Fruit fly (Drosophila melanogaster): Measurements from ENCODE around the gene CG10730.

Gene CG10730

dm6 chr2L:20080772-20081171, 8.8 kb upstream of the CG10730 start:
- TF ChIP-seq svp (GFP tag) (peak; percentile 7), Eip78C (GFP tag) (peak; percentile 39), Hr4 (GFP tag; optimal IDR thresholded peaks at IDR 0.05) (no peak), dsx (GFP tag; optimal IDR thresholded peaks at IDR 0.05; ENCODE audit: poor library complexity, severe bottlenecking) (no peak), Smox (GFP tag; optimal IDR thresholded peaks at IDR 0.05) (no peak)

DNA sequence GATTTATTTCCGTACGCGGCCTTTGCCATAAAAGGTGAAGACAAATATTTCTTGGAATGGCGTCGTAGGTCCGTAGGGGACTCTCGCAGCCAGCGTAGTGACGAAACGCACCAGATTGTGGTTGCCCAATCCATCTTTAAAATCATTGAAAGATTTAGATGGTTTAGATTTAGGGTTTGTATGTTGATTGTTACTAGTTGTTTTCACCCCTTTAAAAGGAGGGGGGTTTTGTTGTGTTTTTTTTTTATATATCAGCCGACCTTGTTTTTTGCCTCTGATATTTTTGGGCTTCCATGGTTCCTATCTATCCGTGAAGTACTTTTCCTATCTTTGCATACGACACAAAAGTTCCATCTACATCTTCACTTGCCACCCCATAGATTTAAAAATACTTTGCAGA, 6.9 kb upstream of the CG10730 start:
- TF ChIP-seq Hr4 (GFP tag; optimal IDR thresholded peaks at IDR 0.05) (no peak), Hr39 (GFP tag; optimal IDR thresholded peaks at IDR 0.05) (peak; percentile 19), Hr38 (GFP tag; optimal IDR thresholded peaks at IDR 0.05) (no peak), Met (GFP tag; optimal IDR thresholded peaks at IDR 0.05) (peak; percentile 12), Sox102F (GFP tag; optimal IDR thresholded peaks at IDR 0.05) (no peak), esn (GFP tag; optimal IDR thresholded peaks at IDR 0.05) (peak; percentile 12), salr (GFP tag; optimal IDR thresholded peaks at IDR 0.05) (no peak), Eip78C (GFP tag) (peak; percentile 31), CG11762 (GFP tag; optimal IDR thresholded peaks at IDR 0.05; ENCODE audit: insufficient read depth) (no peak), Eip75B (GFP tag; optimal IDR thresholded peaks at IDR 0.05) (no peak), fkh (GFP tag; optimal IDR thresholded peaks at IDR 0.05) (peak; percentile 8), svp (GFP tag) (peak; percentile 57), CG6792 (GFP tag; optimal IDR thresholded peaks at IDR 0.05) (no peak), cyc (GFP tag; optimal IDR thresholded peaks at IDR 0.05) (no peak), lz (GFP tag; optimal IDR thresholded peaks at IDR 0.05) (peak; percentile 42)

DNA sequence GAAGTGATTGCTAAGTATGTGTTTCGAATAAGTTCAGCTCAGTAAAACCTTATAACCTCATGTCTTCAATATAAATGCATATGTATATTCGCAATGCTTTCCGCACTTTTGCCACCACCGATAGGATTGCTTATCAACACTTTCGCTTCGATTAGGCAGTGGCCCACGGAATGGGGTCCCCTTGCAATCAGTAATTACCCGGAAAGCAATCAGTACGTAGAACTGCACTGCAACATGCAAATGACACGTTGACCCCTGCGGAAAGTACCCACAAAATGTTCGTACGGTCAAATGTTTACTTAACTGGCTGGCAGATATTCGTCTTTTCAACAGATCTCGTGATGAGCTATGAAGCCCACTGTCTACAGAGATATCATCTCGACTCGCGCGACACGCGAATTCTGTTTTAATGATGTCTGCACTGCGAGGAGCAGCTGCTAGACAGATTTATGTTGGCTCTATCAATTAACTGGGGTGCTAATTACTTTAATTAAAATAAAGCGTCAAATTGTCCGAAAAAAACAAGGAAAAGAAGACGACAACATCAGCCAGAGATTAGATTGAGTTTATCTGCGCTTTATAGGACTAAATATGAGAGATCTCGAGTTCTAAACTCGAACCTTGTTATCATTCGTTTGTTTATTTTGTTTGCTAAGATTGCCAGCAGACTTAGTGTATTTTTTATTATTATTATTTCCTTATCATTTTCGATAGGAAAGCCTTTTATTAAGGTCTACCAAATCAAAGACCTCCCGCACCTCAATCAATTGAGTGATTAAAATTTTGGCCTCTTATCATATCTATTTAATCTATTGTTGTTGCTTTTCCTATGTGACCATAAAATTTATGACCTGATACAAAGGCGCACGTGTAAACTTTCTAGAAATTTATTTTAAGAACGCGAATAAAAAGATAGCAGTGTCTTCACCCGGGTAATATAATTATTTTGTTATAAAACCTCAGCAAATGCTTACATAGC, 5.7 kb upstream of the CG10730 start:
- no peak for TF ChIP-seq CG8119 (GFP tag; IDR thresholded peaks at IDR 0.05)
- no peak for TF ChIP-seq CG7368 (GFP tag; optimal IDR thresholded peaks at IDR 0.05)
- no peak for TF ChIP-seq Hr38 (GFP tag; optimal IDR thresholded peaks at IDR 0.05)
- TF ChIP-seq fkh (GFP tag; optimal IDR thresholded peaks at IDR 0.05): peak; percentile 59
- peak; percentile 99 for TF ChIP-seq svp (GFP tag)
- TF ChIP-seq OdsH (GFP tag; optimal IDR thresholded peaks at IDR 0.05): no peak
- TF ChIP-seq Eip93F (GFP tag; optimal IDR thresholded peaks at IDR 0.05): peak; percentile 40
- peak; percentile 41 for TF ChIP-seq vri (GFP tag; optimal IDR thresholded peaks at IDR 0.05)
- no peak for TF ChIP-seq Met (GFP tag; optimal IDR thresholded peaks at IDR 0.05)

DNA sequence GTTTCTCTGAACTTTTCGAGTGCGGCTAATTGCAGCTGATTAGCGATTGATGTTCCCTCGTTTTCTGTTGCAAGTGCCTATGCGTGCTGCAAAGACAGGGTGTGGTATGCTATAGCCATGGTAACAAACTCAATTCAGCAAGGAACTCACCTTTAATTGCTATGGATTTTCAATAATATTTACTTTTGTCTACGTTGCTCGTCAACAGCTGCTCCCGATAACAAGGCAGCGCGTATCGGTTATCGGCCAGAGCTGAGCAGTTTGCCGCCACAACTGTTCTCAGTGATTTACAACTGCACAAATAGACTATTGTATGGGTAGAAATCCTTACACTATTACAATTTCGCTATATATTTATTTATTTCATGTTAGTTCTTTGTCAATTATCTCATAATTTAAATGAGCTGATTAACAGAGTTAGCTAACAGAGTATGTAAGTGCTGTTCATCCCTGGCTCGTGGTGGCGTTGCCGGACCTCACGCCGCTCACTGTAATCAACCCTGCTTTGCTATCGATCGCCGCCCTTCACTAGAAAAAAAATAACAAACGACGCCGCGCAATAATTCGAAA, 3.3 kb upstream of the CG10730 start, which contains the start of the genes pr and neb:
Gene pr, minus strand, starts transcription at position 225 of the 570 bp plus-strand sequence.
Gene neb, plus strand, starts transcription at position 524 of the 570 bp plus-strand sequence.
- TF ChIP-seq achi (GFP tag; optimal IDR thresholded peaks at IDR 0.05) (peak; percentile 27), vri (GFP tag; optimal IDR thresholded peaks at IDR 0.05) (peak; percentile 53), Blimp-1 (GFP tag; optimal IDR thresholded peaks at IDR 0.05) (no peak), ss (GFP tag; optimal IDR thresholded peaks at IDR 0.05) (peak in 1 of 2 experiments; percentile 45), topi (GFP tag; optimal IDR thresholded peaks at IDR 0.05) (peak; percentile 73), Hr38 (GFP tag; optimal IDR thresholded peaks at IDR 0.05) (no peak), Eip93F (GFP tag; optimal IDR thresholded peaks at IDR 0.05) (peak; percentile 41), Lpt (GFP tag; optimal IDR thresholded peaks at IDR 0.05) (no peak), Ets96B (tag; optimal IDR thresholded peaks at IDR 0.05) (peak; percentile 65), dac (GFP tag; optimal IDR thresholded peaks at IDR 0.05) (no peak), Sox14 (GFP tag; optimal IDR thresholded peaks at IDR 0.05) (peak; percentile 58), CG6276 (GFP tag; optimal IDR thresholded peaks at IDR 0.05) (no peak), CG4318 (GFP tag; optimal IDR thresholded peaks at IDR 0.05) (no peak), CG7368 (GFP tag; optimal IDR thresholded peaks at IDR 0.05) (no peak), Sox15 (GFP tag; optimal IDR thresholded peaks at IDR 0.05) (no peak), pdm3 (GFP tag; optimal IDR thresholded peaks at IDR 0.05) (peak; percentile 67), esn (GFP tag; optimal IDR thresholded peaks at IDR 0.05) (peak; percentile 62), Met (GFP tag; optimal IDR thresholded peaks at IDR 0.05) (peak; percentile 39), CG10631 (GFP tag; optimal IDR thresholded peaks at IDR 0.05) (peak; percentile 43), OdsH (GFP tag; optimal IDR thresholded peaks at IDR 0.05) (peak; percentile 25), Sox102F (GFP tag; optimal IDR thresholded peaks at IDR 0.05) (peak; percentile 34), CG34406 (GFP tag; optimal IDR thresholded peaks at IDR 0.05) (peak; percentile 52), Eip78C (GFP tag) (peak; percentile 82), CG16779 (tag; optimal IDR thresholded peaks at IDR 0.05) (no peak), Gug (GFP tag; IDR thresholded peaks at IDR 0.05) (no peak), CG31627 (GFP tag; optimal IDR thresholded peaks at IDR 0.05) (peak; percentile 36), CG6792 (GFP tag; optimal IDR thresholded peaks at IDR 0.05) (peak; percentile 31), CG11294 (GFP tag; IDR thresholded peaks at IDR 0.05) (no peak), CG9139 (GFP tag; optimal IDR thresholded peaks at IDR 0.05) (no peak), net (GFP tag; optimal IDR thresholded peaks at IDR 0.05) (peak; percentile 25)
